Fruit fly (Drosophila melanogaster): ENCODE results near the gene alphaTub84D.

DNA sequence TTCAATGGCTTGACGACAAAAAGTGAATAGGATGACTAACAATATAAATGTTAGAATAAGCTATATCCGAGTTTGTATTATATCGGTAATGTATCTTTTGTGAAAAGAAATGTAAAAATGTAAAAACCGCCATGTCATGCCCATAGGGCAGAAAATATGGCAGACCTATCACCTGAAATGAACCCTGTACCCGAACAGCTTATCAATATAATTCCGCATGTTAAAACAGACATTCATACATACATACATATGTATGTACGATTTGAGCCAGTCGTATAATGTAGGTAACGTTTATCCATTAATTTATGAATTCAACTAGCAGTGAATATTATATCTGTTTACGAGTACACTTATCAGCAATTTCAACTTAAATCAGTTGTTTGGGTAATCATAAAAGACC, 40.7 kb upstream of the alphaTub84D start:
- no peak for TF ChIP-seq Lpt (GFP tag; optimal IDR thresholded peaks at IDR 0.05)
- no peak for TF ChIP-seq pdm3 (GFP tag; optimal IDR thresholded peaks at IDR 0.05)
- no peak for TF ChIP-seq CG11902 (GFP tag; optimal IDR thresholded peaks at IDR 0.05)
- no peak for TF ChIP-seq Eip93F (GFP tag; optimal IDR thresholded peaks at IDR 0.05)
- no peak for TF ChIP-seq Sox102F (GFP tag; optimal IDR thresholded peaks at IDR 0.05)
